Fruit fly (Drosophila melanogaster): ENCODE data around the gene CG12121.

Gene CG12121

DNA sequence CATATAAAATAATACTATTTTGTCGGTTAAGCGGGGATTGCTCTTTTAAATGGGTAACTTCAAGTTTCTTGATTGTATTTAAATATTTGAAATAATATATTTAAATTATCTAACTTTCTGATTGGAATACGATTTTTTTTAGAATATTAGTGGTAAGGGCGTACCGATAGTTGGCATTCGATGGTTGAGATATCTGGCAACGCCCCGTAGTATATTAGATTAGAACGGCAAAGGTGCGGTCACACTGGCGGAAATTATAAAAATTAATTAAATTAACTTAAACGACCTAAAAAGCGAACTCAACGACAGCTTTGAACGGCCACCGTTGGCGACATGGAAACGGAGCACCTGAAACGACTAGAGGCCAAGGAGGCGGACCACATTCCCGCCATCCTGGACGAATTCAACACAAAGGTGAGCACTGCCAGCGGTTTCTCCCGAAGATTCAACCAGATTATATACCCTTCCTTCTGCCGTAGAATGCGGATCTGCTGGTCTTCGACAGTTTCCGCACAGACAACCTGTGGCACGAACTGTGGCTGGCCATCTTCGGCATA is 23.9 kb upstream of the CG12121 start, which contains the start of gene ric8a (continued):
- TF ChIP-seq zfh1 (GFP tag; IDR thresholded peaks at IDR 0.05) (0 out of 3 replicates have a peak, but pooled peaks have one; percentile 21), CG1603 (tag; optimal IDR thresholded peaks at IDR 0.05) (no peak), Myb (GFP tag; optimal IDR thresholded peaks at IDR 0.05) (no peak), eyg (GFP tag; optimal IDR thresholded peaks at IDR 0.05) (no peak), CG12659 (GFP tag; optimal IDR thresholded peaks at IDR 0.05) (peak; percentile 30), CG10267 (tag; optimal IDR thresholded peaks at IDR 0.05) (peak; percentile 34), aop (GFP tag; IDR thresholded peaks at IDR 0.05) (no peak), CG9797 (GFP tag; optimal IDR thresholded peaks at IDR 0.05) (peak; percentile 70), gfzf (GFP tag; optimal IDR thresholded peaks at IDR 0.05) (peak; percentile 58), CG8924 (tag; optimal IDR thresholded peaks at IDR 0.05) (peak; percentile 35), Scr (GFP tag; IDR thresholded peaks at IDR 0.05; ENCODE audit: partially characterized antibody) (peak; percentile 81), Elba2 (GFP tag; optimal IDR thresholded peaks at IDR 0.05) (peak; percentile 36), CG13287 (GFP tag; IDR thresholded peaks at IDR 0.05; ENCODE audit: partially characterized antibody) (peak; percentile 81), bbx (GFP tag; IDR thresholded peaks at IDR 0.05; ENCODE audit: partially characterized antibody) (peak; percentile 77), E2f2 (GFP tag; IDR thresholded peaks at IDR 0.05) (peak; percentile 36; the same call in 1 of the 2 replicates), MESR4 (GFP tag; optimal IDR thresholded peaks at IDR 0.05) (peak; percentile 76), Abd-B (GFP tag; optimal IDR thresholded peaks at IDR 0.05) (peak; percentile 32), CG9727 (GFP tag; optimal IDR thresholded peaks at IDR 0.05) (no peak), Camta (GFP tag; optimal IDR thresholded peaks at IDR 0.05) (no peak), Dref (GFP tag; IDR thresholded peaks at IDR 0.05) (peak; percentile 53), YL-1 (GFP tag; optimal IDR thresholded peaks at IDR 0.05) (peak; percentile 37), CG34224 (GFP tag; IDR thresholded peaks at IDR 0.05; ENCODE audit: partially characterized antibody) (peak; percentile 66), Oaz (GFP tag; IDR thresholded peaks at IDR 0.05) (no peak), knrl (GFP tag; IDR thresholded peaks at IDR 0.05; ENCODE audit: partially characterized antibody) (peak; percentile 85), nmo (GFP tag; optimal IDR thresholded peaks at IDR 0.05) (peak; percentile 40), sqz (GFP tag; optimal IDR thresholded peaks at IDR 0.05) (peak; percentile 61), Dp (GFP tag; optimal IDR thresholded peaks at IDR 0.05) (peak; percentile 30), CG10321 (GFP tag; IDR thresholded peaks at IDR 0.05) (no peak), CG42726 (GFP tag; IDR thresholded peaks at IDR 0.05; ENCODE audit: partially characterized antibody) (peak; percentile 86), onecut (GFP tag; IDR thresholded peaks at IDR 0.05) (no peak), Usf (GFP tag; optimal IDR thresholded peaks at IDR 0.05) (no peak), CG32532 (GFP tag; IDR thresholded peaks at IDR 0.05) (peak; percentile 43; the same call in 1 of the 2 replicates), unc-4 (GFP tag; IDR thresholded peaks at IDR 0.05; ENCODE audit: partially characterized antibody) (peak; percentile 76), CG3065 (GFP tag; optimal IDR thresholded peaks at IDR 0.05) (no peak), slbo (GFP tag; IDR thresholded peaks at IDR 0.05) (peak; percentile 46; the same call in 1 of the 2 replicates), sens (GFP tag) (peak; percentile 83), CG11695 (GFP tag; IDR thresholded peaks at IDR 0.05) (no peak), row (GFP tag; IDR thresholded peaks at IDR 0.05) (peak; percentile 85), CG5180 (GFP tag; optimal IDR thresholded peaks at IDR 0.05) (no peak), Dll (GFP tag; IDR thresholded peaks at IDR 0.05; ENCODE audit: partially characterized antibody) (peak; percentile 76), CG16813 (GFP tag; IDR thresholded peaks at IDR 0.05; ENCODE audit: partially characterized antibody) (peak; percentile 85), Med (GFP tag) (peak; percentile 48), BEAF-32 (GFP tag; optimal IDR thresholded peaks at IDR 0.05) (peak; percentile 81), Atf-2 (GFP tag; optimal IDR thresholded peaks at IDR 0.05) (no peak), hb (GFP tag; IDR thresholded peaks at IDR 0.05; ENCODE audit: partially characterized antibody) (peak; percentile 66), pan (optimal IDR thresholded peaks at IDR 0.05) (no peak), pan (GFP tag; optimal IDR thresholded peaks at IDR 0.05 in 1 of 2, IDR thresholded peaks at IDR 0.05 in 1 of 2) (no peak), CG6791 (GFP tag; IDR thresholded peaks at IDR 0.05; ENCODE audit: partially characterized antibody) (peak; percentile 86), CG2116 (GFP tag; optimal IDR thresholded peaks at IDR 0.05) (peak; percentile 21)

All from whole organism, embryonic.